Worm (Caenorhabditis elegans) whole organism, L1 larva: Measurements from ENCODE around the gene srh-276.

Experiments
- C16A3.4 ChIP-seq: fragments of 150-350 bp; optimal IDR thresholded peaks from 2 replicates; lab custom pipeline; 2014; ENCODE audit warnings: missing biosample characterization, missing genetic modification characterization
- ama-1 ChIP-seq: fragments of 150-350 bp; optimal IDR thresholded peaks from 2 replicates; lab custom pipeline; 2014
- ceh-82 ChIP-seq, 3 experiments: fragments of 150-350 bp in 1 of 3; sonication (generic microtip) in 2 of 3; optimal IDR thresholded peaks; 2 replicates each; lab custom pipeline; 2014 to 2017; ENCODE audit warnings: missing biosample characterization in 3 of 3, missing genetic modification characterization in 3 of 3
- dpl-1 ChIP-seq, 3 experiments: fragments of 150-350 bp in 2 of 3; sonication (generic microtip) in 1 of 3; optimal IDR thresholded peaks; 2 replicates each; lab custom pipeline; 2014 to 2017; ENCODE audit warnings: missing biosample characterization in 3 of 3, missing genetic modification characterization in 3 of 3, missing genetic modification reagents in 3 of 3
- egl-27 ChIP-seq, 2 experiments: fragments of 150-350 bp in 1 of 2; sonication (generic microtip); optimal IDR thresholded peaks; 3 replicates each; lab custom pipeline; 2017 to 2018; ENCODE audit warnings: missing biosample characterization in 2 of 2, missing genetic modification characterization in 2 of 2, missing genetic modification reagents in 2 of 2
- elt-3 ChIP-seq, 6 experiments: fragments of 150-350 bp in 1 of 6; sonication (generic microtip); optimal IDR thresholded peaks; 2 replicates each; lab custom pipeline; 2017 to 2018; ENCODE audit warnings: missing biosample characterization in 6 of 6, missing genetic modification characterization in 6 of 6, inconsistent platforms in 1 of 6
- lin-13 ChIP-seq: fragments of 150-350 bp; optimal IDR thresholded peaks from 2 replicates; lab custom pipeline; 2014; ENCODE audit warnings: missing biosample characterization, missing genetic modification reagents, missing genetic modification characterization
- lsy-2 ChIP-seq, 2 experiments: fragments of 150-350 bp; optimal IDR thresholded peaks; 2 replicates each; lab custom pipeline; 2014; ENCODE audit warnings: missing biosample characterization in 2 of 2, missing genetic modification characterization in 2 of 2
- nhr-237 ChIP-seq: fragments of 150-350 bp; optimal IDR thresholded peaks from 2 replicates; lab custom pipeline; 2014; ENCODE audit warnings: missing biosample characterization, missing genetic modification characterization
- rnt-1 ChIP-seq: sonication (generic microtip); optimal IDR thresholded peaks from 2 replicates; lab custom pipeline; 2016; ENCODE audit warnings: mild to moderate bottlenecking, missing genetic modification characterization, moderate library complexity, missing compliant biosample characterization
- tbx-2 ChIP-seq: sonication (generic microtip); optimal IDR thresholded peaks from 2 replicates; lab custom pipeline; 2016; ENCODE audit warnings: missing genetic modification characterization, missing compliant biosample characterization
- unc-130 ChIP-seq: fragments of 150-350 bp; optimal IDR thresholded peaks from 2 replicates; lab custom pipeline; 2017; ENCODE audit warnings: missing biosample characterization, missing genetic modification characterization, inconsistent platforms
- unc-86 ChIP-seq: sonication (generic microtip); optimal IDR thresholded peaks from 2 replicates; lab custom pipeline; 2016; ENCODE audit warnings: missing genetic modification characterization, missing compliant biosample characterization

ce11 chrV:15577395-15577896, 48.3 kb downstream of the srh-276 start, which contains the start of gene atx-3:
- TF ChIP-seq tbx-2 (tag; lab: Kevin White, UChicago) (no peak), rnt-1 (no peak), ceh-82 (tag; optimal IDR thresholded peaks at IDR 0.05; lab: Kevin White, UChicago) (no peak), dpl-1 (GFP tag; optimal IDR thresholded peaks at IDR 0.05; lab: Kevin White, UChicago) (no peak), elt-3 (tag; optimal IDR thresholded peaks at IDR 0.05; lab: Kevin White, UChicago) (peak in 1 of 6 experiments; percentile 19), C16A3.4 (tag; lab: Kevin White, UChicago) (no peak), nhr-237 (tag; lab: Kevin White, UChicago) (no peak), lsy-2 (tag; optimal IDR thresholded peaks at IDR 0.05; lab: Kevin White, UChicago) (no peak), lin-13 (GFP tag; lab: Kevin White, UChicago) (no peak), unc-130 (no peak), ama-1 (lab: Kevin White, UChicago) (no peak), egl-27 (tag; optimal IDR thresholded peaks at IDR 0.05; lab: Kevin White, UChicago) (no peak), unc-86 (tag; lab: Kevin White, UChicago) (no peak)
